Fruit fly (Drosophila melanogaster): ENCODE data around the gene MED31.

MED31 gene

dm6 chr3R:4664947-4665346 lies 23.2 kb downstream of the MED31 start (continued):
- TF ChIP-seq CG16813 (GFP tag; IDR thresholded peaks at IDR 0.05; ENCODE audit: partially characterized antibody), result no peak
- TF ChIP-seq CG9609 (GFP tag; optimal IDR thresholded peaks at IDR 0.05), result no peak
- TF ChIP-seq gsb (GFP tag; IDR thresholded peaks at IDR 0.05), result peak; percentile 61
- no peak for TF ChIP-seq Dll (GFP tag; IDR thresholded peaks at IDR 0.05; ENCODE audit: partially characterized antibody)
- peak; percentile 91 for TF ChIP-seq CG10654 (GFP tag; optimal IDR thresholded peaks at IDR 0.05)
- peak; percentile 87 for TF ChIP-seq CG18476 (GFP tag; optimal IDR thresholded peaks at IDR 0.05)
- peak; percentile 83 for TF ChIP-seq CG14965 (GFP tag; optimal IDR thresholded peaks at IDR 0.05; ENCODE audit: borderline replicate concordance)
- TF ChIP-seq sqz (GFP tag; optimal IDR thresholded peaks at IDR 0.05), result peak; percentile 49
- peak; percentile 67 for TF ChIP-seq CG12299 (tag; optimal IDR thresholded peaks at IDR 0.05)
- TF ChIP-seq Sry-δ (GFP tag; optimal IDR thresholded peaks at IDR 0.05), result peak; percentile 45
- TF ChIP-seq sd (tag; optimal IDR thresholded peaks at IDR 0.05), result no peak
- no peak for TF ChIP-seq az2 (GFP tag; optimal IDR thresholded peaks at IDR 0.05)
- peak; percentile 92 for TF ChIP-seq nom (GFP tag; optimal IDR thresholded peaks at IDR 0.05)
- peak; percentile 76 for TF ChIP-seq CG10147 (GFP tag; optimal IDR thresholded peaks at IDR 0.05)
- TF ChIP-seq al (GFP tag; IDR thresholded peaks at IDR 0.05), result no peak; the same call in 1 of the 2 replicates
- TF ChIP-seq cg (GFP tag; optimal IDR thresholded peaks at IDR 0.05), result no peak
- peak; percentile 93 for TF ChIP-seq CG17359 (tag; optimal IDR thresholded peaks at IDR 0.05)
- TF ChIP-seq corto (GFP tag; optimal IDR thresholded peaks at IDR 0.05), result peak; percentile 72
- peak; percentile 50 for TF ChIP-seq Med (GFP tag)
- peak; percentile 78 for TF ChIP-seq CG4820 (GFP tag; optimal IDR thresholded peaks at IDR 0.05)
- no peak for TF ChIP-seq bowl (GFP tag; IDR thresholded peaks at IDR 0.05)
- TF ChIP-seq CG7987 (GFP tag; optimal IDR thresholded peaks at IDR 0.05), result peak; percentile 94
- TF ChIP-seq Hr39 (optimal IDR thresholded peaks at IDR 0.05), result no peak
- TF ChIP-seq NfI (GFP tag; optimal IDR thresholded peaks at IDR 0.05), result peak; percentile 39
- no peak for TF ChIP-seq B-H2 (GFP tag; optimal IDR thresholded peaks at IDR 0.05)
- TF ChIP-seq NC2β (GFP tag; optimal IDR thresholded peaks at IDR 0.05), result peak; percentile 92
- peak; percentile 96 for TF ChIP-seq kni (GFP tag; optimal IDR thresholded peaks at IDR 0.05)
- peak; percentile 74 for TF ChIP-seq CG31365 (tag; optimal IDR thresholded peaks at IDR 0.05)
- no peak for TF ChIP-seq Hr3 (GFP tag; optimal IDR thresholded peaks at IDR 0.05)
- TF ChIP-seq insv (GFP tag; optimal IDR thresholded peaks at IDR 0.05), result no peak
- TF ChIP-seq NK7.1 (GFP tag; optimal IDR thresholded peaks at IDR 0.05), result peak; percentile 90
- peak; percentile 71 for TF ChIP-seq pnt (GFP tag; optimal IDR thresholded peaks at IDR 0.05)
- peak; percentile 92 for TF ChIP-seq CG6254 (GFP tag; optimal IDR thresholded peaks at IDR 0.05)
- TF ChIP-seq vnd (GFP tag; IDR thresholded peaks at IDR 0.05; ENCODE audit: partially characterized antibody), result no peak
- peak; percentile 84 for TF ChIP-seq sim (GFP tag; IDR thresholded peaks at IDR 0.05)
- TF ChIP-seq CG16815 (GFP tag; optimal IDR thresholded peaks at IDR 0.05), result no peak
- no peak for TF ChIP-seq odd (GFP tag; optimal IDR thresholded peaks at IDR 0.05)
- TF ChIP-seq Sox100B (GFP tag; optimal IDR thresholded peaks at IDR 0.05), result peak; percentile 92
- TF ChIP-seq chm (GFP tag; IDR thresholded peaks at IDR 0.05), result peak; percentile 56
- peak; percentile 62 for TF ChIP-seq disco-r (GFP tag; optimal IDR thresholded peaks at IDR 0.05)
- TF ChIP-seq CG2889 (GFP tag; IDR thresholded peaks at IDR 0.05), result no peak
- TF ChIP-seq pb (GFP tag; optimal IDR thresholded peaks at IDR 0.05), result peak; percentile 84
- no peak for TF ChIP-seq en (GFP tag; optimal IDR thresholded peaks at IDR 0.05)
- peak; percentile 80 for TF ChIP-seq Jarid2 (GFP tag; optimal IDR thresholded peaks at IDR 0.05)
- TF ChIP-seq CG11723 (GFP tag; optimal IDR thresholded peaks at IDR 0.05), result no peak
- no peak for TF ChIP-seq Dad (GFP tag; optimal IDR thresholded peaks at IDR 0.05)
- TF ChIP-seq CG17328 (GFP tag; IDR thresholded peaks at IDR 0.05), result no peak
- TF ChIP-seq lov (optimal IDR thresholded peaks at IDR 0.05), result no peak
- peak; percentile 85 for TF ChIP-seq lov (GFP tag; IDR thresholded peaks at IDR 0.05)
- TF ChIP-seq sr (GFP tag; IDR thresholded peaks at IDR 0.05), result peak; percentile 72
- TF ChIP-seq HmgD (GFP tag; optimal IDR thresholded peaks at IDR 0.05), result peak; percentile 26
- TF ChIP-seq CG16779 (GFP tag; IDR thresholded peaks at IDR 0.05), result no peak; the same call in 1 of the 2 replicates
